Worm (Caenorhabditis elegans) whole organism, L4 larva: Measurements from ENCODE around the gene gly-7.
A peak's percentile ranks its signal among the peaks of the same experiment; 100 is the strongest.

Experiments
- D1046.2 ChIP-seq: fragments of 200-800 bp; sonication (Bioruptor generic); IDR thresholded peaks from 2 replicates; pipeline ENCODE4 v1.3.6; 2022; ENCODE audit warnings: missing genetic modification characterization, missing compliant biosample characterization
- F37D6.2 ChIP-seq: sonication (generic microtip); optimal IDR thresholded peaks from 2 replicates; lab custom pipeline; 2016; ENCODE audit warnings: mild to moderate bottlenecking, missing genetic modification characterization, missing compliant biosample characterization
- R02D3.7 ChIP-seq: fragments of 150-350 bp; sonication (generic microtip); optimal IDR thresholded peaks from 3 replicates; lab custom pipeline; 2014; ENCODE audit warnings: missing biosample characterization, missing genetic modification characterization
- T26A8.4 ChIP-seq: fragments of 200-800 bp; sonication (Bioruptor generic); IDR thresholded peaks from 2 replicates; pipeline ENCODE4 v1.3.6; 2022; ENCODE audit warnings: missing genetic modification characterization, missing compliant biosample characterization
- Y48G9A.11 ChIP-seq: fragments of 200-800 bp; sonication (Bioruptor generic); IDR thresholded peaks from 2 replicates; pipeline ENCODE4 v1.3.6; 2022; ENCODE audit warnings: missing genetic modification reagents, missing genetic modification characterization, missing compliant biosample characterization
- Y5F2A.4 ChIP-seq: fragments of 200-800 bp; sonication (Bioruptor generic); optimal IDR thresholded peaks from 2 replicates; lab custom pipeline; 2018; ENCODE audit warnings: mild to moderate bottlenecking, missing genetic modification characterization, missing compliant biosample characterization
- aha-1 ChIP-seq: fragments of 150-350 bp; peaks from one replicate; lab custom pipeline; 2014; ENCODE audit warnings: missing biosample characterization, missing genetic modification characterization
- arid-1 ChIP-seq: fragments of 200-800 bp; sonication (Bioruptor generic); conservative IDR thresholded peaks from 2 replicates; pipeline ENCODE4 v1.3.6; 2022; ENCODE audit warnings: missing genetic modification reagents, missing genetic modification characterization, missing compliant biosample characterization
- ceh-20 ChIP-seq: fragments of 200-800 bp; sonication (Bioruptor generic); IDR thresholded peaks from 2 replicates; pipeline ENCODE4 v1.3.6; 2022; ENCODE audit warnings: missing genetic modification reagents, missing genetic modification characterization, missing compliant biosample characterization
- ceh-28 ChIP-seq: fragments of 150-350 bp; optimal IDR thresholded peaks from 2 replicates; lab custom pipeline; 2014; ENCODE audit warnings: missing biosample characterization, missing genetic modification reagents, missing genetic modification characterization
- cey-2 ChIP-seq: sonication (generic microtip); optimal IDR thresholded peaks from 3 replicates; lab custom pipeline; 2017; ENCODE audit warnings: missing genetic modification characterization, mild to moderate bottlenecking, missing compliant biosample characterization, antibody characterized with exemption, borderline replicate concordance; ENCODE audit not compliant: insufficient read depth
- ctbp-1 ChIP-seq: fragments of 200-800 bp; sonication (Bioruptor generic); IDR thresholded peaks from 2 replicates; pipeline ENCODE4 v1.3.6; 2022; ENCODE audit warnings: missing genetic modification reagents, missing genetic modification characterization, missing compliant biosample characterization
- daf-16 ChIP-seq, 3 experiments: sonication (generic microtip); optimal IDR thresholded peaks; 2 replicates each; lab custom pipeline; 2016 to 2017; ENCODE audit warnings: missing genetic modification characterization in 3 of 3, missing genetic modification reagents in 3 of 3, mild to moderate bottlenecking in 2 of 3, missing compliant biosample characterization in 2 of 3, missing biosample characterization in 1 of 3, moderate library complexity in 1 of 3
- dmd-6 ChIP-seq: fragments of 200-800 bp; sonication (Bioruptor generic); IDR thresholded peaks from 2 replicates; pipeline ENCODE4 v1.3.6; 2022; ENCODE audit warnings: missing genetic modification reagents, missing genetic modification characterization, missing compliant biosample characterization
- dmd-8 ChIP-seq: fragments of 200-800 bp; sonication (Bioruptor generic); IDR thresholded peaks from 2 replicates; pipeline ENCODE4 v1.3.6; 2022; ENCODE audit warnings: missing genetic modification characterization, missing compliant biosample characterization
- dpl-1 ChIP-seq: fragments of 150-350 bp; optimal IDR thresholded peaks from 2 replicates; lab custom pipeline; 2014; ENCODE audit warnings: missing biosample characterization, missing genetic modification reagents, missing genetic modification characterization
- egl-43 ChIP-seq: fragments of 200-800 bp; sonication (Bioruptor generic); IDR thresholded peaks from 2 replicates; pipeline ENCODE4 v1.3.6; 2022; ENCODE audit warnings: missing genetic modification reagents, missing genetic modification characterization, missing compliant biosample characterization
- gei-8 ChIP-seq: fragments of 200-800 bp; sonication (Bioruptor generic); optimal IDR thresholded peaks from 2 replicates; lab custom pipeline; 2018; ENCODE audit warnings: mild to moderate bottlenecking, missing genetic modification characterization, missing compliant biosample characterization
- hlh-11 ChIP-seq: fragments of 200-800 bp; sonication (Bioruptor generic); optimal IDR thresholded peaks from 2 replicates; lab custom pipeline; 2018; ENCODE audit warnings: mild to moderate bottlenecking, missing genetic modification characterization, missing compliant biosample characterization
- hmg-1.1 ChIP-seq: fragments of 200-800 bp; sonication (Bioruptor generic); IDR thresholded peaks from 2 replicates; pipeline ENCODE4 v1.3.6; 2022; ENCODE audit warnings: missing genetic modification reagents, missing genetic modification characterization, missing compliant biosample characterization
- jun-1 ChIP-seq: fragments of 150-350 bp; optimal IDR thresholded peaks from 2 replicates; lab custom pipeline; 2014; ENCODE audit warnings: missing biosample characterization, missing genetic modification reagents, missing genetic modification characterization
- lin-13 ChIP-seq: fragments of 150-350 bp; optimal IDR thresholded peaks from 2 replicates; lab custom pipeline; 2014; ENCODE audit warnings: missing biosample characterization, missing genetic modification reagents, missing genetic modification characterization
- lin-38 ChIP-seq: fragments of 200-800 bp; sonication (Bioruptor generic); IDR thresholded peaks from 2 replicates; pipeline ENCODE4 v1.3.6; 2022; ENCODE audit warnings: missing genetic modification reagents, missing genetic modification characterization, missing compliant biosample characterization
- lin-39 ChIP-seq: fragments of 150-350 bp; optimal IDR thresholded peaks from 2 replicates; lab custom pipeline; 2014; ENCODE audit warnings: missing biosample characterization, missing genetic modification reagents, missing genetic modification characterization
- madf-5 ChIP-seq, 2 experiments: fragments of 200-800 bp; sonication (Bioruptor generic); IDR thresholded peaks; 2 replicates each; pipeline ENCODE4 v1.3.6; 2022; ENCODE audit warnings: missing compliant biosample characterization in 2 of 2, missing genetic modification characterization in 2 of 2
- madf-9 ChIP-seq: fragments of 200-800 bp; sonication (Bioruptor generic); conservative IDR thresholded peaks from 2 replicates; pipeline ENCODE4 v1.3.6; 2022; ENCODE audit warnings: missing genetic modification reagents, missing genetic modification characterization, missing compliant biosample characterization
- mdt-29 ChIP-seq: fragments of 200-800 bp; sonication (Bioruptor generic); IDR thresholded peaks from 2 replicates; pipeline ENCODE4 v1.3.6; 2022; ENCODE audit warnings: missing genetic modification reagents, missing genetic modification characterization, missing compliant biosample characterization
- mep-1 ChIP-seq: fragments of 150-350 bp; sonication (generic microtip); optimal IDR thresholded peaks from 3 replicates; lab custom pipeline; 2014; ENCODE audit warnings: missing biosample characterization, missing genetic modification characterization
- mxl-2 ChIP-seq: fragments of 200-800 bp; sonication (Bioruptor generic); conservative IDR thresholded peaks from 2 replicates; pipeline ENCODE4 v1.3.6; 2022; ENCODE audit warnings: missing genetic modification reagents, missing genetic modification characterization, missing compliant biosample characterization
- mxl-3 ChIP-seq: fragments of 200-800 bp; sonication (Bioruptor generic); optimal IDR thresholded peaks from 2 replicates; lab custom pipeline; 2018; ENCODE audit warnings: mild to moderate bottlenecking, missing genetic modification characterization, missing compliant biosample characterization
- nhr-10 ChIP-seq: fragments of 150-350 bp; optimal IDR thresholded peaks from 2 replicates; lab custom pipeline; 2014; ENCODE audit warnings: missing biosample characterization, missing genetic modification characterization
- nhr-102 ChIP-seq: sonication (generic microtip); optimal IDR thresholded peaks from 2 replicates; lab custom pipeline; 2016; ENCODE audit warnings: mild to moderate bottlenecking, missing genetic modification characterization, moderate library complexity, missing compliant biosample characterization
- nhr-11 ChIP-seq: fragments of 150-350 bp; optimal IDR thresholded peaks from 2 replicates; lab custom pipeline; 2014; ENCODE audit warnings: missing biosample characterization, missing genetic modification characterization
- nhr-111 ChIP-seq: fragments of 200-800 bp; sonication (Bioruptor generic); optimal IDR thresholded peaks from 2 replicates; lab custom pipeline; 2018; ENCODE audit warnings: mild to moderate bottlenecking, missing genetic modification characterization, missing compliant biosample characterization
- nhr-25 ChIP-seq: sonication (generic microtip); optimal IDR thresholded peaks from 2 replicates; lab custom pipeline; 2017; ENCODE audit warnings: missing genetic modification characterization, mild to moderate bottlenecking, missing compliant biosample characterization, antibody characterized with exemption, moderate library complexity, borderline replicate concordance; ENCODE audit not compliant: insufficient read depth
- nhr-48 ChIP-seq: sonication (generic microtip); optimal IDR thresholded peaks from 2 replicates; lab custom pipeline; 2016; ENCODE audit warnings: mild to moderate bottlenecking, missing genetic modification characterization, missing compliant biosample characterization
- nhr-76 ChIP-seq: fragments of 150-350 bp; optimal IDR thresholded peaks from 2 replicates; lab custom pipeline; 2014; ENCODE audit warnings: missing biosample characterization, missing genetic modification characterization
- pha-4 ChIP-seq, 2 experiments: fragments of 150-350 bp in 1 of 2; fragments of 200-800 bp in 1 of 2; sonication (Bioruptor generic) in 1 of 2; IDR thresholded peaks in 1 of 2; optimal IDR thresholded peaks in 1 of 2; 2 replicates each; pipeline versions ENCODE4 v1.3.6 to Lab custom; 2014 to 2022; ENCODE audit warnings: missing genetic modification characterization in 2 of 2, missing genetic modification reagents in 2 of 2, missing biosample characterization in 1 of 2, missing compliant biosample characterization in 1 of 2
- rbr-2 ChIP-seq: sonication (generic microtip); optimal IDR thresholded peaks from 2 replicates; lab custom pipeline; 2016; ENCODE audit warnings: missing genotype, missing genetic modification characterization, missing compliant biosample characterization
- sdz-12 ChIP-seq: fragments of 200-800 bp; sonication (Bioruptor generic); optimal IDR thresholded peaks from 2 replicates; lab custom pipeline; 2018; ENCODE audit warnings: mild to moderate bottlenecking, missing genetic modification characterization, missing compliant biosample characterization
- tag-97 ChIP-seq: fragments of 200-800 bp; sonication (Bioruptor generic); IDR thresholded peaks from 2 replicates; pipeline ENCODE4 v1.3.6; 2022; ENCODE audit warnings: missing genetic modification characterization, missing compliant biosample characterization
- unc-39 ChIP-seq: sonication (generic microtip); optimal IDR thresholded peaks from 2 replicates; lab custom pipeline; 2017; ENCODE audit warnings: missing biosample characterization, missing genetic modification characterization
- unc-62 ChIP-seq, 3 experiments: fragments of 150-350 bp in 1 of 3; sonication (generic microtip); optimal IDR thresholded peaks in 2 of 3; peaks in 1 of 3; 1 replicate in 1 of 3; 2 replicates in 2 of 3; lab custom pipeline; 2014 to 2017; ENCODE audit warnings: missing biosample characterization in 3 of 3, missing genetic modification characterization in 3 of 3, missing genetic modification reagents in 3 of 3, missing genotype in 1 of 3
- zfp-2 ChIP-seq: sonication (generic microtip); optimal IDR thresholded peaks from 2 replicates; lab custom pipeline; 2016; ENCODE audit warnings: mild to moderate bottlenecking, missing genetic modification characterization, missing compliant biosample characterization
- zip-11 ChIP-seq: fragments of 200-800 bp; sonication (Bioruptor generic); IDR thresholded peaks from 2 replicates; pipeline ENCODE4 v1.3.6; 2022; ENCODE audit warnings: missing genetic modification characterization, missing compliant biosample characterization

Gene gly-7

DNA sequence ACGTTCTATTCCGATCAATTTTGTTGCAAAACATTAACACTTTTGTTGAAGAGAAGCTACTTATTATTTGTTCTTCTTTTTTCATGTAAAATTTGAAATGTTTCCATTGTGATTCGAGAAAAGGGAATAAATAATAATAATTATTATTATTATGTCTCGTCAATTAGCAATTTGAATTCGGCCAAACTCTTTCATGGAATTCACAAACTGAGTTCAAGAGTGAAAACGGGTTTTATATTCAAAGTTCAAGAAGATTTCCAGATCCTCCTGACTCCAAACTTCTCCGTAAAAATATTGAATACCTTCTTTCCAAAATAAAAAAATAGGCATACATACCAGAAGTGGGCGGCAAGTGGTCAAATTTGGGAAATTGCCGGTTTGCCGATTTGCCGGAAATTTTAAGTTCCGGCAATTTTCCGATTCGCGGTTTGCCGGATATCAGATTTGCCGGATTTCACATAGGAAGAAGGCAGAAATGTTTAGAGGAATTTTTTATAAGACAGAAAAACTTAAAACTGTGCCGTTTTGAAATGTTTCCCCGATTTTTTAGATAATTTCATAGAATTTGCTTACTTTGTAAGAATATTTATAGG lies 15.3 kb downstream of the gly-7 start (continued):
- TF ChIP-seq jun-1 (tag; lab: Kevin White, UChicago) (no peak), F37D6.2 (tag; lab: Kevin White, UChicago) (no peak), nhr-11 (tag; lab: Kevin White, UChicago) (no peak), sdz-12 (GFP tag; lab: Kevin White, UChicago) (no peak), mxl-2 (GFP tag; lab: Robert Waterston, UW) (no peak), zfp-2 (tag; lab: Kevin White, UChicago) (no peak), tag-97 (GFP tag; lab: Robert Waterston, UW) (no peak), unc-39 (tag; lab: Kevin White, UChicago) (no peak), arid-1 (GFP tag; lab: Robert Waterston, UW) (no peak), Y48G9A.11 (GFP tag; lab: Robert Waterston, UW) (no peak), nhr-25 (tag; lab: Kevin White, UChicago) (no peak), nhr-111 (no peak), cey-2 (no peak), mep-1 (no peak), lin-39 (tag; lab: Kevin White, UChicago) (no peak), T26A8.4 (GFP tag; lab: Robert Waterston, UW) (no peak), hlh-11 (tag; lab: Kevin White, UChicago) (peak; percentile 3), nhr-76 (no peak), nhr-102 (tag; lab: Kevin White, UChicago) (no peak), egl-43 (no peak), zip-11 (GFP tag; lab: Robert Waterston, UW) (no peak), nhr-48 (tag; lab: Kevin White, UChicago) (no peak), daf-16 (GFP tag; optimal IDR thresholded peaks at IDR 0.05; lab: Kevin White, UChicago) (no peak), daf-16 (tag; optimal IDR thresholded peaks at IDR 0.05; lab: Kevin White, UChicago) (peak; percentile 14), mxl-3 (GFP tag; lab: Kevin White, UChicago) (peak; percentile 31), pha-4 (GFP tag; IDR thresholded peaks at IDR 0.05; lab: Robert Waterston, UW) (no peak), pha-4 (tag; optimal IDR thresholded peaks at IDR 0.05; lab: Kevin White, UChicago) (peak; percentile 56), R02D3.7 (tag; lab: Kevin White, UChicago) (no peak), nhr-10 (tag; lab: Kevin White, UChicago) (no peak), ceh-28 (tag; lab: Kevin White, UChicago) (no peak), unc-62 (GFP tag; optimal IDR thresholded peaks at IDR 0.05 in 1 of 2; lab: Kevin White, UChicago) (no peak), unc-62 (tag; optimal IDR thresholded peaks at IDR 0.05; lab: Kevin White, UChicago) (no peak), dmd-6 (GFP tag; lab: Robert Waterston, UW) (no peak), D1046.2 (no peak), gei-8 (no peak), aha-1 (tag; lab: Kevin White, UChicago) (peak; percentile 44)

DNA sequence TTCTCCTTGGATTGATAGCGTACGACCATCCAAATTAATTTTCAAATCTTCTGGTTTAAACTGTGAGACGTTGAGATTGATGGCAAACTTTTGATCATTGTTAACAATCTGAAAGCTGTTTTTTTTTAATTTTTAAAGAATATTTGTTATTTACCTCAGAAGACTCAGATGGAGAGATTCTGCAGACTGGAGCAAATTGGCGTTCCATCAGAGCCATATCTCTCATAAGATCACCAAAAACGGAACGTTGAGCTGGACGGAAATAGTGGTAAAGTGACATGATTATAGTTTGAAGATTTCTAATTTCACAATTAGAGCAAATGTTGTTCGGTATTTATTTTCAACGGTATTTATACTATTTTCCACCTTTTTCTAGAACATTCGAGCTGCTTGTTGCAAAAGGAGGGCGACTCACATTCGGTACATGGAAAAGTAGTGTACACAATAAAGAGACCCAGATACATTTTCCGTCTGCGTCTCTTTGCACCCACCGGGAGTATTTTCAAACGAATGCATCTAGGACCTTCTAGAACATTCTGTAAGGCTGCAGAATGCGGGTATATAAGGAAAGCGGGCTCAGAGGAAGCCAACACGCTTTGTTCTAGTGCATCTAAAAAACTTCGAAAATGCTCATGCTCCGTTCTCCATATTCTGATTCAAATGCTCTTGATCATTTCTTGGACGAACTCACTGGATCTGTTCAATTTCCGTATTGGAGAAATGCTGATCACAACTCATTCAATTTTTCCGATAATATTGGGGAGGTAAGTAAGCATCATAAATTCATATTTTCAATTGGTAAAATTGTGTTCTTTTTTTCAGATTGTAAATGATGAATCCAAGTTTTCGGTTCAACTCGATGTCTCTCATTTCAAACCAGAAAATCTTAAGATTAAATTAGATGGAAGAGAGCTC lies 16.2 kb downstream of the gly-7 start, which contains the start of the genes hsp-16.2 and hsp-16.41:
hsp-16.2 (minus strand) TSS at position 313 of the 915 bp plus-strand sequence.
hsp-16.41 (plus strand) TSS at position 534 of the 915 bp plus-strand sequence.
- no peak for TF ChIP-seq tag-97 (GFP tag; lab: Robert Waterston, UW)
- TF ChIP-seq ceh-20 (GFP tag; lab: Robert Waterston, UW): peak; percentile 60; the same call in 1 of the 2 replicates
- peak; percentile 52 for TF ChIP-seq sdz-12 (GFP tag; lab: Kevin White, UChicago)
- peak; percentile 59 for TF ChIP-seq rbr-2
- peak; percentile 23 for TF ChIP-seq mep-1
- TF ChIP-seq lin-38 (GFP tag; lab: Robert Waterston, UW): peak; percentile 45
- TF ChIP-seq Y5F2A.4 (GFP tag; lab: Kevin White, UChicago): no peak
- peak; percentile 27 for TF ChIP-seq dpl-1 (GFP tag; lab: Kevin White, UChicago)
- no peak for TF ChIP-seq egl-43
- 0 out of 4 replicates have a peak, but pooled peaks of 1 of the 2 experiments have one; percentile 42 for TF ChIP-seq madf-5 (GFP tag; IDR thresholded peaks at IDR 0.05; lab: Robert Waterston, UW)
- TF ChIP-seq lin-13: no peak
- TF ChIP-seq unc-62 (GFP tag; optimal IDR thresholded peaks at IDR 0.05 in 1 of 2; lab: Kevin White, UChicago): peak in 1 of 2 experiments; percentile 29
- TF ChIP-seq unc-62 (tag; optimal IDR thresholded peaks at IDR 0.05; lab: Kevin White, UChicago): no peak
- TF ChIP-seq nhr-48 (tag; lab: Kevin White, UChicago): peak; percentile 94
- peak; percentile 53 for TF ChIP-seq hmg-1.1 (GFP tag; lab: Robert Waterston, UW)
- TF ChIP-seq madf-9 (GFP tag; lab: Robert Waterston, UW): 0 out of 2 replicates have a peak, but pooled peaks have one; percentile 5
- TF ChIP-seq dmd-8: no peak
- no peak for TF ChIP-seq arid-1 (GFP tag; lab: Robert Waterston, UW)
- TF ChIP-seq mdt-29 (GFP tag; lab: Robert Waterston, UW): peak; percentile 97
- peak; percentile 59; the same call in 1 of the 2 replicates for TF ChIP-seq ctbp-1
